Fruit fly (Drosophila melanogaster) whole organism, embryonic: ENCODE data around the gene mRpL40.

Source experiments
- Abd-B ChIP-seq: fragments of 200-800 bp; sonication (Bioruptor generic); optimal IDR thresholded peaks from 2 replicates; lab custom pipeline; 2018; ENCODE audit warnings: missing biosample characterization, mild to moderate bottlenecking, missing genetic modification characterization, moderate library complexity
- B-H1 ChIP-seq: fragments of 200-800 bp; sonication (Bioruptor generic); IDR thresholded peaks from 3 replicates; pipeline ENCODE4 v1.3.6; 2022; ENCODE audit warnings: missing biosample characterization, missing genetic modification characterization
- CG1024 ChIP-seq: fragments of 200-800 bp; sonication (Bioruptor generic); IDR thresholded peaks from 2 replicates; pipeline ENCODE4 v1.3.6; 2022; ENCODE audit warnings: missing biosample characterization, missing genetic modification characterization
- CG11085 ChIP-seq: fragments of 200-800 bp; sonication (Bioruptor generic); IDR thresholded peaks from 2 replicates; pipeline ENCODE4 v1.3.6; 2022; ENCODE audit warnings: missing biosample characterization, missing genetic modification characterization
- CG11398 ChIP-seq: fragments of 200-800 bp; sonication (Bioruptor generic); optimal IDR thresholded peaks from 2 replicates; lab custom pipeline; 2016; ENCODE audit warnings: missing biosample characterization, missing genetic modification characterization
- CG13775 ChIP-seq: fragments of 200-800 bp; sonication (Bioruptor generic); optimal IDR thresholded peaks from 3 replicates; lab custom pipeline; 2017; ENCODE audit warnings: missing biosample characterization, mild to moderate bottlenecking, missing genetic modification characterization
- CG13894 ChIP-seq: fragments of 200-800 bp; sonication (Bioruptor generic); optimal IDR thresholded peaks from 3 replicates; lab custom pipeline; 2018; ENCODE audit warnings: missing biosample characterization, mild to moderate bottlenecking, missing genetic modification characterization, moderate library complexity
- CG15011 ChIP-seq: fragments of 200-800 bp; sonication (Bioruptor generic); optimal IDR thresholded peaks from 3 replicates; lab custom pipeline; 2018; ENCODE audit warnings: missing biosample characterization, mild to moderate bottlenecking, missing genetic modification characterization
- CG17385 ChIP-seq: fragments of 200-800 bp; sonication (Bioruptor generic); optimal IDR thresholded peaks from 3 replicates; lab custom pipeline; 2018; ENCODE audit warnings: missing biosample characterization, mild to moderate bottlenecking, missing genetic modification characterization
- CG2889 ChIP-seq: fragments of 200-800 bp; sonication (Bioruptor generic); IDR thresholded peaks from 3 replicates; pipeline ENCODE4 v1.3.6; 2022; ENCODE audit warnings: missing biosample characterization, missing genetic modification characterization
- CG3065 ChIP-seq: fragments of 200-800 bp; sonication (Bioruptor generic); optimal IDR thresholded peaks from 2 replicates; lab custom pipeline; 2016; ENCODE audit warnings: missing biosample characterization, missing genetic modification characterization
- CG32772 ChIP-seq: fragments of 200-800 bp; sonication (Bioruptor generic); IDR thresholded peaks from 2 replicates; pipeline ENCODE4 v1.3.6; 2022; ENCODE audit warnings: missing biosample characterization, missing genetic modification characterization
- CG34422 ChIP-seq: fragments of 200-800 bp; sonication (Bioruptor generic); IDR thresholded peaks from 3 replicates; pipeline ENCODE4 v1.3.6; 2022; ENCODE audit warnings: missing biosample characterization, missing genetic modification characterization
- CG4707 ChIP-seq: fragments of 200-800 bp; sonication (Bioruptor generic); optimal IDR thresholded peaks from 2 replicates; lab custom pipeline; 2018; ENCODE audit warnings: missing biosample characterization, mild to moderate bottlenecking, missing genetic modification characterization, moderate library complexity
- CG4854 ChIP-seq: fragments of 200-800 bp; sonication (Bioruptor generic); optimal IDR thresholded peaks from 2 replicates; lab custom pipeline; 2016; ENCODE audit warnings: missing biosample characterization, missing genetic modification characterization, inconsistent platforms
- CG6813 ChIP-seq: fragments of 200-800 bp; sonication (Bioruptor generic); optimal IDR thresholded peaks from 2 replicates; lab custom pipeline; 2017; ENCODE audit warnings: missing biosample characterization, missing genetic modification characterization, mild to moderate bottlenecking, moderate library complexity, missing genetic modification reagents
- CG7963 ChIP-seq: fragments of 200-800 bp; sonication (Bioruptor generic); IDR thresholded peaks from 3 replicates; pipeline ENCODE4 v1.3.6; 2022; ENCODE audit warnings: missing biosample characterization, missing genetic modification characterization; ENCODE audit not compliant: partially characterized antibody
- CoRest ChIP-seq: fragments of 200-800 bp; sonication (Bioruptor generic); optimal IDR thresholded peaks from 3 replicates; lab custom pipeline; 2018; ENCODE audit warnings: missing biosample characterization, mild to moderate bottlenecking, missing genetic modification characterization, moderate library complexity
- Dref ChIP-seq: fragments of 200-800 bp; sonication (Bioruptor generic); IDR thresholded peaks from 2 replicates; pipeline ENCODE4 v1.3.6; 2022; ENCODE audit warnings: missing biosample characterization, missing genetic modification characterization
- Fer1 ChIP-seq: fragments of 200-800 bp; sonication (Bioruptor generic); optimal IDR thresholded peaks from 2 replicates; lab custom pipeline; 2017; ENCODE audit warnings: missing biosample characterization, mild to moderate bottlenecking, missing genetic modification characterization
- HLH54F ChIP-seq: fragments of 200-800 bp; sonication (Bioruptor generic); optimal IDR thresholded peaks from 3 replicates; lab custom pipeline; 2016; ENCODE audit warnings: missing biosample characterization, missing genetic modification characterization
- Hsf ChIP-seq: fragments of 200-800 bp; sonication (Bioruptor generic); optimal IDR thresholded peaks from 3 replicates; lab custom pipeline; 2016; ENCODE audit warnings: missing biosample characterization, missing genetic modification characterization
- Lhr ChIP-seq: fragments of 200-800 bp; sonication (Bioruptor generic); optimal IDR thresholded peaks from 3 replicates; lab custom pipeline; 2017; ENCODE audit warnings: mild to moderate bottlenecking, missing biosample characterization, missing genetic modification reagents, missing genetic modification characterization
- Lim3 ChIP-seq: fragments of 200-800 bp; sonication (Bioruptor generic); IDR thresholded peaks from 2 replicates; pipeline ENCODE4 v1.3.6; 2022; ENCODE audit warnings: missing biosample characterization, missing genetic modification characterization
- Ptx1 ChIP-seq: fragments of 200-800 bp; sonication (Bioruptor generic); IDR thresholded peaks from 2 replicates; pipeline ENCODE4 v1.3.6; 2022; ENCODE audit warnings: missing biosample characterization, missing genetic modification characterization
- YL-1 ChIP-seq: fragments of 200-800 bp; sonication (Bioruptor generic); optimal IDR thresholded peaks from 3 replicates; lab custom pipeline; 2017; ENCODE audit warnings: missing biosample characterization, mild to moderate bottlenecking, missing genetic modification characterization
- al ChIP-seq: fragments of 200-800 bp; sonication (Bioruptor generic); IDR thresholded peaks from 2 replicates; pipeline ENCODE4 v1.3.6; 2022; ENCODE audit warnings: missing biosample characterization, missing genetic modification characterization
- bab2 ChIP-seq: fragments of 200-800 bp; sonication (Bioruptor generic); optimal IDR thresholded peaks from 2 replicates; lab custom pipeline; 2016; ENCODE audit warnings: missing biosample characterization, missing genetic modification characterization
- bcd ChIP-seq: fragments of 200-800 bp; sonication (Bioruptor generic); optimal IDR thresholded peaks from 2 replicates; lab custom pipeline; 2017; ENCODE audit warnings: missing biosample characterization, mild to moderate bottlenecking, missing genetic modification characterization
- chm ChIP-seq: fragments of 200-800 bp; sonication (Bioruptor generic); IDR thresholded peaks from 2 replicates; pipeline ENCODE4 v1.3.6; 2022; ENCODE audit warnings: missing biosample characterization, missing genetic modification characterization
- crp ChIP-seq, 2 experiments: fragments of 200-800 bp; sonication (Bioruptor generic); optimal IDR thresholded peaks; 2 replicates in 1 of 2; 3 replicates in 1 of 2; lab custom pipeline; 2017; ENCODE audit warnings: missing biosample characterization in 2 of 2, missing genetic modification characterization in 2 of 2, mild to moderate bottlenecking in 1 of 2, moderate library complexity in 1 of 2
- cwo ChIP-seq: fragments of 200-800 bp; sonication (Bioruptor generic); optimal IDR thresholded peaks from 3 replicates; lab custom pipeline; 2017; ENCODE audit warnings: missing biosample characterization, missing genetic modification characterization, mild to moderate bottlenecking, moderate library complexity, missing genetic modification reagents
- ewg ChIP-seq: fragments of 200-800 bp; sonication (Bioruptor generic); optimal IDR thresholded peaks from 3 replicates; lab custom pipeline; 2017; ENCODE audit warnings: mild to moderate bottlenecking, missing biosample characterization, missing genetic modification reagents, missing genetic modification characterization
- fd3F ChIP-seq: fragments of 200-800 bp; sonication (Bioruptor generic); optimal IDR thresholded peaks from 2 replicates; lab custom pipeline; 2018; ENCODE audit warnings: missing biosample characterization, mild to moderate bottlenecking, missing genetic modification characterization, moderate library complexity
- fru ChIP-seq: fragments of >200 bp; optimal IDR thresholded peaks from 2 replicates; lab custom pipeline; 2017
- gce ChIP-seq: fragments of 200-800 bp; sonication (Bioruptor generic); IDR thresholded peaks from 3 replicates; pipeline ENCODE4 v1.3.6; 2022; ENCODE audit warnings: missing biosample characterization, missing genetic modification characterization
- grn ChIP-seq: fragments of 200-800 bp; sonication (Bioruptor generic); optimal IDR thresholded peaks from 3 replicates; lab custom pipeline; 2017; ENCODE audit warnings: missing biosample characterization, missing genetic modification characterization
- lbe ChIP-seq: fragments of 200-800 bp; sonication (Bioruptor generic); optimal IDR thresholded peaks from 2 replicates; lab custom pipeline; 2016; ENCODE audit warnings: missing biosample characterization, mild to moderate bottlenecking, missing genetic modification characterization
- maf-S ChIP-seq: fragments of 200-800 bp; sonication (Bioruptor generic); optimal IDR thresholded peaks from 2 replicates; lab custom pipeline; 2016; ENCODE audit warnings: missing biosample characterization, missing genetic modification characterization
- mirr ChIP-seq: fragments of 200-800 bp; sonication (Bioruptor generic); optimal IDR thresholded peaks from 3 replicates; lab custom pipeline; 2018; ENCODE audit warnings: missing biosample characterization, mild to moderate bottlenecking, missing genetic modification characterization
- run ChIP-seq: fragments of 200-800 bp; sonication (Bioruptor generic); optimal IDR thresholded peaks from 3 replicates; lab custom pipeline; 2018; ENCODE audit warnings: missing biosample characterization, mild to moderate bottlenecking, missing genetic modification characterization
- sc ChIP-seq, 3 experiments: fragments of >200 bp in 2 of 3; fragments of 200-800 bp in 1 of 3; sonication (Bioruptor generic) in 1 of 3; optimal IDR thresholded peaks; 2 replicates in 2 of 3; 3 replicates in 1 of 3; lab custom pipeline; 2017; ENCODE audit warnings: mild to moderate bottlenecking in 1 of 3, missing biosample characterization in 1 of 3, missing genetic modification characterization in 1 of 3, missing genetic modification reagents in 1 of 3
- sim ChIP-seq: fragments of 200-800 bp; sonication (Bioruptor generic); IDR thresholded peaks from 2 replicates; pipeline ENCODE4 v1.3.6; 2022; ENCODE audit warnings: missing biosample characterization, missing genetic modification characterization
- sima ChIP-seq: fragments of 200-800 bp; sonication (Bioruptor generic); optimal IDR thresholded peaks from 2 replicates; lab custom pipeline; 2016; ENCODE audit warnings: missing biosample characterization, missing genetic modification characterization
- sisA ChIP-seq: fragments of 200-800 bp; sonication (Bioruptor generic); IDR thresholded peaks from 2 replicates; pipeline ENCODE4 v1.3.6; 2022; ENCODE audit warnings: missing biosample characterization, missing genetic modification characterization
- slp2 ChIP-seq: fragments of 200-800 bp; sonication (Bioruptor generic); optimal IDR thresholded peaks from 2 replicates; lab custom pipeline; 2016; ENCODE audit warnings: missing biosample characterization, missing genetic modification characterization
- toy ChIP-seq: fragments of 200-800 bp; sonication (Bioruptor generic); IDR thresholded peaks from 2 replicates; pipeline ENCODE4 v1.3.6; 2022; ENCODE audit warnings: missing biosample characterization, missing genetic modification characterization
- twi ChIP-seq: fragments of 200-800 bp; optimal IDR thresholded peaks from 2 replicates; lab custom pipeline; 2019; ENCODE audit warnings: missing biosample characterization, mild to moderate bottlenecking, missing genetic modification characterization, moderate library complexity
- usp ChIP-seq: fragments of >200 bp; optimal IDR thresholded peaks from 2 replicates; lab custom pipeline; 2017; ENCODE audit warnings: missing biosample characterization, missing genetic modification characterization
- vnd ChIP-seq: fragments of 200-800 bp; sonication (Bioruptor generic); IDR thresholded peaks from 3 replicates; pipeline ENCODE4 v1.3.6; 2022; ENCODE audit warnings: missing biosample characterization, missing genetic modification characterization; ENCODE audit not compliant: partially characterized antibody

The mRpL40 gene

dm6 chr3R:11454210-11454904 is 46.6 kb downstream of the mRpL40 start (continued):
- TF ChIP-seq Hsf (GFP tag; lab: Kevin White, UChicago) (peak; percentile 53), cwo (peak; percentile 56), sima (GFP tag; lab: Kevin White, UChicago) (peak; percentile 19), YL-1 (GFP tag; lab: Kevin White, UChicago) (no peak), CG2889 (GFP tag; lab: Robert Waterston, UW) (no peak), maf-S (GFP tag; lab: Kevin White, UChicago) (no peak), CG6813 (GFP tag; lab: Kevin White, UChicago) (no peak), crp (GFP tag; optimal IDR thresholded peaks at IDR 0.05; lab: Kevin White, UChicago) (peak in 1 of 2 experiments; percentile 4), CG32772 (GFP tag; lab: Robert Waterston, UW) (no peak), usp (GFP tag; lab: Kevin White, UChicago) (no peak), fru (lab: Kevin White, UChicago) (no peak), Fer1 (peak; percentile 46), mirr (no peak), sim (GFP tag; lab: Robert Waterston, UW) (no peak), CG1024 (GFP tag; lab: Robert Waterston, UW) (no peak), gce (GFP tag; lab: Robert Waterston, UW) (no peak), twi (tag; lab: Kevin White, UChicago) (no peak), CG15011 (GFP tag; lab: Kevin White, UChicago) (peak; percentile 49), bab2 (peak; percentile 19), CG3065 (GFP tag; lab: Kevin White, UChicago) (no peak), HLH54F (peak; percentile 74), fd3F (GFP tag; lab: Kevin White, UChicago) (peak; percentile 66), sisA (GFP tag; lab: Robert Waterston, UW) (0 out of 2 replicates have a peak, but pooled peaks have one; percentile 29), CG4854 (GFP tag; lab: Kevin White, UChicago) (peak; percentile 30), al (GFP tag; lab: Robert Waterston, UW) (peak; percentile 84), run (tag; lab: Kevin White, UChicago) (no peak), Ptx1 (GFP tag; lab: Robert Waterston, UW) (peak; percentile 74), CG34422 (GFP tag; lab: Robert Waterston, UW) (no peak; the same call in 2 of the 3 replicates), CG11085 (GFP tag; lab: Robert Waterston, UW) (no peak), CoRest (tag; lab: Kevin White, UChicago) (peak; percentile 80), grn (GFP tag; lab: Kevin White, UChicago) (no peak), CG17385 (GFP tag; lab: Kevin White, UChicago) (peak; percentile 13), bcd (GFP tag; lab: Kevin White, UChicago) (peak; percentile 77), slp2 (GFP tag; lab: Kevin White, UChicago) (peak; percentile 34), CG13775 (GFP tag; lab: Kevin White, UChicago) (peak; percentile 58), vnd (GFP tag; lab: Robert Waterston, UW) (no peak), CG11398 (no peak), CG13894 (tag; lab: Kevin White, UChicago) (no peak), ewg (GFP tag; lab: Kevin White, UChicago) (no peak), lbe (GFP tag; lab: Kevin White, UChicago) (peak; percentile 18), Dref (GFP tag; lab: Robert Waterston, UW) (no peak), chm (GFP tag; lab: Robert Waterston, UW) (no peak), sc (optimal IDR thresholded peaks at IDR 0.05; lab: Kevin White, UChicago) (no peak), sc (GFP tag; optimal IDR thresholded peaks at IDR 0.05; lab: Kevin White, UChicago) (no peak), toy (GFP tag; lab: Robert Waterston, UW) (0 out of 2 replicates have a peak, but pooled peaks have one; percentile 25), CG4707 (no peak), B-H1 (no peak; the same call in 2 of the 3 replicates), Abd-B (GFP tag; lab: Kevin White, UChicago) (peak; percentile 78), CG7963 (GFP tag; lab: Robert Waterston, UW) (no peak), Lhr (GFP tag; lab: Kevin White, UChicago) (no peak), Lim3 (GFP tag; lab: Robert Waterston, UW) (no peak)
